Worm (Caenorhabditis elegans) whole organism, young adult: ENCODE data around the gene nspd-9.
A peak's percentile ranks its signal among the peaks of the same experiment; 100 is the strongest.

Experiments
- B0336.3 ChIP-seq: fragments of 200-800 bp; sonication (Bioruptor generic); IDR thresholded peaks from 2 replicates; pipeline ENCODE4 v1.3.6; 2022; ENCODE audit warnings: missing genetic modification characterization, missing compliant biosample characterization
- D2030.7 ChIP-seq: fragments of 200-800 bp; sonication (Bioruptor generic); IDR thresholded peaks from 2 replicates; pipeline ENCODE4 v1.3.6; 2022; ENCODE audit warnings: missing genetic modification reagents, missing genetic modification characterization, missing compliant biosample characterization
- F49E8.2 ChIP-seq: sonication (generic microtip); optimal IDR thresholded peaks from 3 replicates; lab custom pipeline; 2017; ENCODE audit warnings: missing genetic modification characterization, mild to moderate bottlenecking, missing compliant biosample characterization, antibody characterized with exemption, moderate library complexity; ENCODE audit not compliant: insufficient read depth
- K11D2.4 ChIP-seq: fragments of 200-800 bp; sonication (Bioruptor generic); IDR thresholded peaks from 2 replicates; pipeline ENCODE4 v1.3.6; 2022; ENCODE audit warnings: missing genetic modification reagents, missing genetic modification characterization, missing compliant biosample characterization
- K12H6.12 ChIP-seq: fragments of 200-800 bp; sonication (Bioruptor generic); optimal IDR thresholded peaks from 2 replicates; lab custom pipeline; 2018; ENCODE audit warnings: mild to moderate bottlenecking, missing genetic modification characterization, missing compliant biosample characterization
- Y67H2A.10 ChIP-seq: fragments of 200-800 bp; sonication (Bioruptor generic); conservative IDR thresholded peaks from 2 replicates; pipeline ENCODE4 v1.3.6; 2022; ENCODE audit warnings: missing genetic modification reagents, missing genetic modification characterization, missing compliant biosample characterization
- akir-1 ChIP-seq: fragments of 200-800 bp; sonication (Bioruptor generic); optimal IDR thresholded peaks from 2 replicates; lab custom pipeline; 2018; ENCODE audit warnings: mild to moderate bottlenecking, missing genetic modification characterization, moderate library complexity, missing compliant biosample characterization
- ama-1 ChIP-seq, 3 experiments: fragments of 150-350 bp in 1 of 3; sonication (generic microtip) in 2 of 3; optimal IDR thresholded peaks; 2 replicates each; lab custom pipeline; 2014 to 2018; ENCODE audit warnings: missing biosample characterization in 2 of 3, missing genetic modification characterization in 2 of 3, missing genetic modification reagents in 2 of 3
- athp-1 ChIP-seq: sonication (generic microtip); optimal IDR thresholded peaks from 2 replicates; lab custom pipeline; 2017; ENCODE audit warnings: mild to moderate bottlenecking, missing genetic modification characterization, missing compliant biosample characterization
- attf-3 ChIP-seq: fragments of 200-800 bp; sonication (Bioruptor generic); conservative IDR thresholded peaks from 2 replicates; pipeline ENCODE4 v1.3.6; 2022; ENCODE audit warnings: missing genetic modification reagents, missing genetic modification characterization, missing compliant biosample characterization
- bed-2 ChIP-seq: fragments of 200-800 bp; sonication (Bioruptor generic); IDR thresholded peaks from 2 replicates; pipeline ENCODE4 v1.3.6; 2022; ENCODE audit warnings: missing genetic modification reagents, missing genetic modification characterization, missing compliant biosample characterization
- cebp-2 ChIP-seq: fragments of 200-800 bp; sonication (Bioruptor generic); IDR thresholded peaks from 2 replicates; pipeline ENCODE4 v1.3.6; 2022; ENCODE audit warnings: missing genetic modification characterization, missing compliant biosample characterization
- ceh-27 ChIP-seq: fragments of 200-800 bp; sonication (Bioruptor generic); optimal IDR thresholded peaks from 2 replicates; lab custom pipeline; 2018; ENCODE audit warnings: mild to moderate bottlenecking, missing genetic modification characterization, moderate library complexity, missing compliant biosample characterization
- ceh-40 ChIP-seq: fragments of 200-800 bp; sonication (Bioruptor generic); IDR thresholded peaks from 2 replicates; pipeline ENCODE4 v1.3.6; 2022; ENCODE audit warnings: missing genetic modification characterization, missing compliant biosample characterization
- ceh-79 ChIP-seq: sonication (generic microtip); optimal IDR thresholded peaks from 2 replicates; lab custom pipeline; 2017; ENCODE audit warnings: mild to moderate bottlenecking, missing genetic modification characterization, missing compliant biosample characterization
- chd-7 ChIP-seq: sonication (generic microtip); optimal IDR thresholded peaks from 2 replicates; lab custom pipeline; 2016; ENCODE audit warnings: mild to moderate bottlenecking, missing genetic modification characterization, moderate library complexity, missing compliant biosample characterization
- dpl-1 ChIP-seq: fragments of 150-350 bp; optimal IDR thresholded peaks from 2 replicates; lab custom pipeline; 2014; ENCODE audit warnings: missing biosample characterization, missing genetic modification reagents, missing genetic modification characterization
- ekl-4 ChIP-seq: fragments of 200-800 bp; sonication (Bioruptor generic); IDR thresholded peaks from 2 replicates; pipeline ENCODE4 v1.3.6; 2022; ENCODE audit warnings: missing genetic modification reagents, missing genetic modification characterization, missing compliant biosample characterization
- him-1 ChIP-seq: sonication (generic microtip); optimal IDR thresholded peaks from 2 replicates; lab custom pipeline; 2016; ENCODE audit warnings: missing genotype, missing genetic modification reagents, missing genetic modification characterization, missing compliant biosample characterization
- hlh-26 ChIP-seq: fragments of 200-800 bp; sonication (Bioruptor generic); conservative IDR thresholded peaks from 2 replicates; pipeline ENCODE4 v1.3.6; 2022; ENCODE audit warnings: missing genetic modification reagents, missing genetic modification characterization, missing compliant biosample characterization
- hmg-1.2 ChIP-seq: fragments of 200-800 bp; sonication (Bioruptor generic); IDR thresholded peaks from 2 replicates; pipeline ENCODE4 v1.3.6; 2022; ENCODE audit warnings: missing genetic modification reagents, missing genetic modification characterization, missing compliant biosample characterization
- hmg-20 ChIP-seq: fragments of 200-800 bp; sonication (Bioruptor generic); IDR thresholded peaks from 2 replicates; pipeline ENCODE4 v1.3.6; 2022; ENCODE audit warnings: missing genetic modification reagents, missing genetic modification characterization, missing compliant biosample characterization
- hsf-1 ChIP-seq: fragments of 200-800 bp; sonication (Bioruptor generic); IDR thresholded peaks from 2 replicates; pipeline ENCODE4 v1.3.6; 2022; ENCODE audit warnings: missing genetic modification reagents, missing genetic modification characterization, missing compliant biosample characterization
- lag-1 ChIP-seq: fragments of 200-800 bp; sonication (Bioruptor generic); IDR thresholded peaks from 2 replicates; pipeline ENCODE4 v1.3.6; 2022; ENCODE audit warnings: missing genetic modification reagents, missing genetic modification characterization, missing compliant biosample characterization
- lin-26 ChIP-seq: fragments of 200-800 bp; sonication (Bioruptor generic); IDR thresholded peaks from 2 replicates; pipeline ENCODE4 v1.3.6; 2022; ENCODE audit warnings: missing genetic modification reagents, missing genetic modification characterization, missing compliant biosample characterization
- lin-35 ChIP-seq, 3 experiments: fragments of 150-350 bp in 2 of 3; sonication (generic microtip) in 1 of 3; optimal IDR thresholded peaks; 2 replicates each; lab custom pipeline; 2014 to 2018; ENCODE audit warnings: missing biosample characterization in 3 of 3, missing genetic modification characterization in 3 of 3, missing genetic modification reagents in 3 of 3
- lsl-1 ChIP-seq: fragments of 200-800 bp; sonication (Bioruptor generic); optimal IDR thresholded peaks from 2 replicates; lab custom pipeline; 2018; ENCODE audit warnings: mild to moderate bottlenecking, missing genetic modification characterization, moderate library complexity, missing compliant biosample characterization
- madf-10 ChIP-seq: sonication (generic microtip); optimal IDR thresholded peaks from 2 replicates; lab custom pipeline; 2016; ENCODE audit warnings: mild to moderate bottlenecking, missing genetic modification characterization, missing compliant biosample characterization
- madf-3 ChIP-seq: fragments of 200-800 bp; sonication (Bioruptor generic); IDR thresholded peaks from 2 replicates; pipeline ENCODE4 v1.3.6; 2022; ENCODE audit warnings: missing genetic modification reagents, missing genetic modification characterization, missing compliant biosample characterization
- nfyb-1 ChIP-seq: fragments of 200-800 bp; sonication (Bioruptor generic); IDR thresholded peaks from 2 replicates; pipeline ENCODE4 v1.3.6; 2022; ENCODE audit warnings: missing genetic modification reagents, missing genetic modification characterization, missing compliant biosample characterization
- nhr-90 ChIP-seq: sonication (generic microtip); optimal IDR thresholded peaks from 2 replicates; lab custom pipeline; 2016; ENCODE audit warnings: missing genotype, mild to moderate bottlenecking, missing genetic modification characterization, missing compliant biosample characterization
- sdz-38 ChIP-seq: sonication (generic microtip); optimal IDR thresholded peaks from 2 replicates; lab custom pipeline; 2016; ENCODE audit warnings: missing genotype, missing genetic modification characterization, missing compliant biosample characterization
- snpc-1.3 ChIP-seq: sonication (generic microtip); optimal IDR thresholded peaks from 2 replicates; lab custom pipeline; 2017; ENCODE audit warnings: missing genetic modification characterization, mild to moderate bottlenecking, missing compliant biosample characterization, antibody characterized with exemption, moderate library complexity, missing genotype, missing genetic modification reagents; ENCODE audit not compliant: insufficient read depth
- sptf-2 ChIP-seq: fragments of 200-800 bp; sonication (Bioruptor generic); optimal IDR thresholded peaks from 2 replicates; lab custom pipeline; 2018; ENCODE audit warnings: mild to moderate bottlenecking, missing genetic modification characterization, missing compliant biosample characterization
- tbx-9 ChIP-seq: sonication (generic microtip); optimal IDR thresholded peaks from 2 replicates; lab custom pipeline; 2016; ENCODE audit warnings: borderline replicate concordance, missing genetic modification characterization, inconsistent platforms, missing compliant biosample characterization
- tlf-1 ChIP-seq: fragments of 200-800 bp; sonication (Bioruptor generic); optimal IDR thresholded peaks from 2 replicates; lab custom pipeline; 2018; ENCODE audit warnings: mild to moderate bottlenecking, missing genetic modification characterization, missing compliant biosample characterization
- zim-3 ChIP-seq: sonication (generic microtip); optimal IDR thresholded peaks from 2 replicates; lab custom pipeline; 2017; ENCODE audit warnings: mild to moderate bottlenecking, missing genetic modification characterization, moderate library complexity, missing compliant biosample characterization
- ztf-26 ChIP-seq: sonication (generic microtip); optimal IDR thresholded peaks from 2 replicates; lab custom pipeline; 2017; ENCODE audit warnings: missing genetic modification characterization, missing compliant biosample characterization

Gene nspd-9

ce11 chrIII:4878281-4878680 is 48.2 kb upstream of the nspd-9 start, which contains the start of the genes tost-1 and arx-6 (continued):
- peak in 1 of 3 experiments; percentile 52 for TF ChIP-seq lin-35 (GFP tag; optimal IDR thresholded peaks at IDR 0.05; lab: Kevin White, UChicago)
- no peak for TF ChIP-seq tlf-1 (GFP tag; lab: Kevin White, UChicago)
- TF ChIP-seq hmg-20, result no peak
- TF ChIP-seq bed-2, result no peak
- no peak for TF ChIP-seq ztf-26 (tag; lab: Kevin White, UChicago)
- no peak for TF ChIP-seq cebp-2
- TF ChIP-seq hlh-26, result no peak
- no peak for TF ChIP-seq nfyb-1 (GFP tag; lab: Robert Waterston, UW)
- TF ChIP-seq ceh-40 (GFP tag; lab: Robert Waterston, UW), result no peak
- TF ChIP-seq B0336.3 (GFP tag; lab: Robert Waterston, UW), result no peak
- TF ChIP-seq him-1, result peak; percentile 15
- no peak for TF ChIP-seq chd-7 (tag; lab: Kevin White, UChicago)
- no peak for TF ChIP-seq attf-3 (GFP tag; lab: Robert Waterston, UW)
- TF ChIP-seq hsf-1 (GFP tag; lab: Robert Waterston, UW), result no peak
- no peak for TF ChIP-seq ekl-4 (GFP tag; lab: Robert Waterston, UW)
- TF ChIP-seq ceh-79 (tag; lab: Kevin White, UChicago), result no peak
- peak; percentile 48; the same call in 1 of the 2 replicates for TF ChIP-seq D2030.7 (GFP tag; lab: Robert Waterston, UW)
- TF ChIP-seq madf-3 (GFP tag; lab: Robert Waterston, UW), result no peak
- TF ChIP-seq lag-1 (GFP tag; lab: Robert Waterston, UW), result no peak
- no peak for TF ChIP-seq akir-1 (GFP tag; lab: Kevin White, UChicago)
- no peak for TF ChIP-seq athp-1 (tag; lab: Kevin White, UChicago)
- no peak for TF ChIP-seq K11D2.4 (GFP tag; lab: Robert Waterston, UW)
- peak; percentile 44 for TF ChIP-seq dpl-1 (GFP tag; lab: Kevin White, UChicago)
- TF ChIP-seq zim-3 (tag; lab: Kevin White, UChicago), result no peak
- TF ChIP-seq F49E8.2 (tag; lab: Kevin White, UChicago), result no peak
- no peak for TF ChIP-seq nhr-90 (tag; lab: Kevin White, UChicago)
- TF ChIP-seq lsl-1 (GFP tag; lab: Kevin White, UChicago), result peak; percentile 37
- no peak for TF ChIP-seq sdz-38 (tag; lab: Kevin White, UChicago)
- TF ChIP-seq ceh-27 (GFP tag; lab: Kevin White, UChicago), result no peak
- TF ChIP-seq tbx-9 (tag; lab: Kevin White, UChicago), result no peak
- no peak for TF ChIP-seq snpc-1.3 (tag; lab: Kevin White, UChicago)
- no peak for TF ChIP-seq ama-1 (optimal IDR thresholded peaks at IDR 0.05; lab: Kevin White, UChicago)
- TF ChIP-seq ama-1 (GFP tag; optimal IDR thresholded peaks at IDR 0.05; lab: Kevin White, UChicago), result no peak
- no peak for TF ChIP-seq hmg-1.2
- TF ChIP-seq sptf-2 (GFP tag; lab: Kevin White, UChicago), result no peak
- no peak for TF ChIP-seq Y67H2A.10 (GFP tag; lab: Robert Waterston, UW)
- no peak for TF ChIP-seq K12H6.12 (tag; lab: Kevin White, UChicago)
- no peak for TF ChIP-seq madf-10 (tag; lab: Kevin White, UChicago)

- TF ChIP-seq lin-35 (GFP tag; optimal IDR thresholded peaks at IDR 0.05; lab: Kevin White, UChicago) (peak in 1 of 3 experiments; percentile 61), lin-26 (no peak)
These were observed 45.6 kb upstream of the nspd-9 start for ce11 chrIII:4875663-4876062.
